Fruit fly (Drosophila melanogaster): Measurements from ENCODE around the gene CG12237.

Gene CG12237

DNA sequence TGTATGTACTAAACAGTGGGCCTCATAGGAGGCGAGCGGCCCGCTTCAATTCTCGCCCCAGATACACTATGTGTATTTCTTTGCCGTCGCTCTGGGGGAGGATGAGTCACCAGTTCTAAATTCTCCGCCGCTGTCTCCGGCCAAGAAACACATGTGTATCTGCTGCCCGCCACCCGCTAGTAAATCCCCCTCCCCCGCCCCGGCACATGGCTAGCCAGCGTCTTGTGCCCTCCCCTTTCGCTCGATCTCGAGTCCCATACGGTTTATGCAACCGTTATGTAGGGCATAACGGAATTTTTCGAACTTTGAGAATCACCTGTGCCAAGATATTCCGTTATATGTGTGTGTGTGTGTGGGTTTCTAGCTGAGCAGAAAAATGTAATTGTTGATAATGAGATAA lies 36.8 kb downstream of the CG12237 start (continued):
- no peak for TF ChIP-seq CG15696 (tag; optimal IDR thresholded peaks at IDR 0.05)
- TF ChIP-seq CG32767 (GFP tag; IDR thresholded peaks at IDR 0.05): peak; percentile 49; the same call in 1 of the 2 replicates
- no peak for TF ChIP-seq CG8089 (GFP tag; optimal IDR thresholded peaks at IDR 0.05)
- no peak for TF ChIP-seq CG11456 (GFP tag; IDR thresholded peaks at IDR 0.05)
- no peak for TF ChIP-seq Ptx1 (GFP tag; IDR thresholded peaks at IDR 0.05)
- no peak for TF ChIP-seq toy (GFP tag; IDR thresholded peaks at IDR 0.05)
- no peak for TF ChIP-seq nom (GFP tag; optimal IDR thresholded peaks at IDR 0.05)
- TF ChIP-seq hkb (optimal IDR thresholded peaks at IDR 0.05): no peak
- no peak for TF ChIP-seq hkb (GFP tag; IDR thresholded peaks at IDR 0.05)
- TF ChIP-seq pros (GFP tag; optimal IDR thresholded peaks at IDR 0.05): peak; percentile 83
- TF ChIP-seq crp (GFP tag; optimal IDR thresholded peaks at IDR 0.05): no peak
- TF ChIP-seq NFAT (GFP tag; IDR thresholded peaks at IDR 0.05): peak; percentile 53; the same call in 1 of the 2 replicates
- no peak for TF ChIP-seq CG32532 (GFP tag; IDR thresholded peaks at IDR 0.05)
- TF ChIP-seq Jarid2 (GFP tag; optimal IDR thresholded peaks at IDR 0.05): no peak
- no peak for TF ChIP-seq sna (GFP tag; IDR thresholded peaks at IDR 0.05; ENCODE audit: partially characterized antibody)
- TF ChIP-seq Rfx (GFP tag; IDR thresholded peaks at IDR 0.05): 0 out of 2 replicates have a peak, but pooled peaks have one; percentile 49
- no peak for TF ChIP-seq tin (GFP tag; optimal IDR thresholded peaks at IDR 0.05)
- TF ChIP-seq bowl (GFP tag; IDR thresholded peaks at IDR 0.05): no peak
- TF ChIP-seq Dbx (GFP tag; IDR thresholded peaks at IDR 0.05): no peak
- no peak for TF ChIP-seq seq (GFP tag; IDR thresholded peaks at IDR 0.05)
- TF ChIP-seq bsh (GFP tag; optimal IDR thresholded peaks at IDR 0.05): no peak
- TF ChIP-seq kay (GFP tag; optimal IDR thresholded peaks at IDR 0.05): peak; percentile 80
- no peak for TF ChIP-seq Dek (tag; optimal IDR thresholded peaks at IDR 0.05)
- no peak for TF ChIP-seq h (optimal IDR thresholded peaks at IDR 0.05)
- TF ChIP-seq CG10321 (GFP tag; IDR thresholded peaks at IDR 0.05): no peak
- TF ChIP-seq Awh (GFP tag; IDR thresholded peaks at IDR 0.05): no peak
- no peak for TF ChIP-seq sqz (GFP tag; optimal IDR thresholded peaks at IDR 0.05)
- TF ChIP-seq H2.0 (GFP tag; IDR thresholded peaks at IDR 0.05): no peak
- no peak for TF ChIP-seq Doc3 (GFP tag; IDR thresholded peaks at IDR 0.05; ENCODE audit: partially characterized antibody)
- TF ChIP-seq Ssrp (tag; optimal IDR thresholded peaks at IDR 0.05): no peak
- TF ChIP-seq CG10565 (GFP tag; optimal IDR thresholded peaks at IDR 0.05): no peak
- no peak for TF ChIP-seq pita (GFP tag; optimal IDR thresholded peaks at IDR 0.05)
- no peak for TF ChIP-seq Scr (GFP tag; IDR thresholded peaks at IDR 0.05; ENCODE audit: partially characterized antibody)
- no peak for TF ChIP-seq CG8388 (GFP tag; optimal IDR thresholded peaks at IDR 0.05)
- no peak for TF ChIP-seq CG9876 (GFP tag; optimal IDR thresholded peaks at IDR 0.05)
- TF ChIP-seq Atf-2 (GFP tag; optimal IDR thresholded peaks at IDR 0.05): no peak
- no peak for TF ChIP-seq Kr (GFP tag; optimal IDR thresholded peaks at IDR 0.05)
- TF ChIP-seq Fer2 (tag; optimal IDR thresholded peaks at IDR 0.05): no peak
- TF ChIP-seq Antp (GFP tag; optimal IDR thresholded peaks at IDR 0.05): no peak
- no peak for TF ChIP-seq dpn (GFP tag; optimal IDR thresholded peaks at IDR 0.05)
- no peak for TF ChIP-seq br (optimal IDR thresholded peaks at IDR 0.05)
- no peak for TF ChIP-seq CG9727 (GFP tag; optimal IDR thresholded peaks at IDR 0.05)
- no peak for TF ChIP-seq lola (GFP tag; optimal IDR thresholded peaks at IDR 0.05)
- 0 out of 3 replicates have a peak, but pooled peaks have one; percentile 7 for TF ChIP-seq row (GFP tag; IDR thresholded peaks at IDR 0.05)
- no peak for TF ChIP-seq lov (optimal IDR thresholded peaks at IDR 0.05)
- TF ChIP-seq lov (GFP tag; IDR thresholded peaks at IDR 0.05): no peak
- TF ChIP-seq ERR (GFP tag; optimal IDR thresholded peaks at IDR 0.05): no peak
- TF ChIP-seq CG12071 (GFP tag; optimal IDR thresholded peaks at IDR 0.05): no peak
- TF ChIP-seq CG12299 (tag; optimal IDR thresholded peaks at IDR 0.05): no peak
- no peak for TF ChIP-seq CG6791 (GFP tag; IDR thresholded peaks at IDR 0.05; ENCODE audit: partially characterized antibody)
- no peak for TF ChIP-seq CG2889 (GFP tag; IDR thresholded peaks at IDR 0.05)
- no peak for TF ChIP-seq Neu2 (GFP tag; optimal IDR thresholded peaks at IDR 0.05; ENCODE audit: borderline replicate concordance)
- TF ChIP-seq CG1024 (GFP tag; IDR thresholded peaks at IDR 0.05): no peak

Data from whole organism, embryonic.